Worm (Caenorhabditis elegans) whole organism, L4 larva: Measurements from ENCODE around the gene mlc-5.
A peak's percentile ranks its signal among the peaks of the same experiment; 100 is the strongest.

Source experiments
- ama-1 ChIP-seq: fragments of 150-350 bp; optimal IDR thresholded peaks from 2 replicates; lab custom pipeline; 2014; ENCODE audit warnings: inconsistent platforms, mixed read lengths
- daf-16 ChIP-seq, 3 experiments: sonication (generic microtip); optimal IDR thresholded peaks; 2 replicates each; lab custom pipeline; 2016 to 2017; ENCODE audit warnings: missing genetic modification characterization in 3 of 3, missing genetic modification reagents in 3 of 3, mild to moderate bottlenecking in 2 of 3, missing compliant biosample characterization in 2 of 3, missing biosample characterization in 1 of 3, moderate library complexity in 1 of 3
- daf-8 ChIP-seq: fragments of 200-800 bp; sonication (Bioruptor generic); IDR thresholded peaks from 2 replicates; pipeline ENCODE4 v1.3.6; 2022; ENCODE audit warnings: missing genetic modification characterization, missing compliant biosample characterization
- jun-1 ChIP-seq: fragments of 150-350 bp; optimal IDR thresholded peaks from 2 replicates; lab custom pipeline; 2014; ENCODE audit warnings: missing biosample characterization, missing genetic modification reagents, missing genetic modification characterization
- lsy-2 ChIP-seq, 2 experiments: fragments of 150-350 bp in 1 of 2; sonication (generic microtip) in 1 of 2; optimal IDR thresholded peaks; 2 replicates each; lab custom pipeline; 2014 to 2017; ENCODE audit warnings: missing biosample characterization in 2 of 2, missing genetic modification characterization in 2 of 2
- mep-1 ChIP-seq: fragments of 150-350 bp; sonication (generic microtip); optimal IDR thresholded peaks from 3 replicates; lab custom pipeline; 2014; ENCODE audit warnings: missing biosample characterization, missing genetic modification characterization
- nhr-237 ChIP-seq: sonication (generic microtip); optimal IDR thresholded peaks from 2 replicates; lab custom pipeline; 2017; ENCODE audit warnings: missing biosample characterization, missing genetic modification characterization
- unc-62 ChIP-seq, 3 experiments: fragments of 150-350 bp in 1 of 3; sonication (generic microtip); optimal IDR thresholded peaks in 2 of 3; peaks in 1 of 3; 1 replicate in 1 of 3; 2 replicates in 2 of 3; lab custom pipeline; 2014 to 2017; ENCODE audit warnings: missing biosample characterization in 3 of 3, missing genetic modification characterization in 3 of 3, missing genetic modification reagents in 3 of 3, missing genotype in 1 of 3

DNA sequence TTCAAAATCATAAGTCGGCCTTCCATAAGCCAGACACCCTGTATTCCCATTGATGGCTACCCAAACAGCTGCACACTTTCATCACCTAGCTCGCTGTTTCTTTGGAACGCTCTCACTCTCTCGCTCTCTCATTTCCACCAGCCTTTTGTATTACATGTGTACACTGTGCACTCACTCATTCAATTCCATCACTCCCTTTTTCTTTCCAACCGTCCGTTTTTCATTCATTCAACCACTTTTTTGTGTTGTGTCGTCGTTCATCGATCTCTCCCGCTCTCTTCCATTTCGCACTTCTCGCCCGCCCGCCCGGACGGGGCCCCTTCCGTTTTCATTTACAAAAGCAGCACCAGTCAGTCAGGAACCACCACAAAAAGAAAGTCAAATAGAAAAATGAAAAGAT lies 34.9 kb downstream of the mlc-5 start:
- no peak for TF ChIP-seq nhr-237 (tag; lab: Kevin White, UChicago)
- no peak for TF ChIP-seq jun-1
- no peak for TF ChIP-seq daf-8 (GFP tag; lab: Robert Waterston, UW)
- TF ChIP-seq ama-1 (lab: Kevin White, UChicago), result no peak
- TF ChIP-seq daf-16 (GFP tag; optimal IDR thresholded peaks at IDR 0.05; lab: Kevin White, UChicago), result no peak
- TF ChIP-seq daf-16 (tag; optimal IDR thresholded peaks at IDR 0.05; lab: Kevin White, UChicago), result peak; percentile 28
- peak; percentile 51 for TF ChIP-seq mep-1 (tag; lab: Kevin White, UChicago)
- no peak for TF ChIP-seq unc-62 (GFP tag; optimal IDR thresholded peaks at IDR 0.05 in 1 of 2; lab: Kevin White, UChicago)
- TF ChIP-seq unc-62 (tag; optimal IDR thresholded peaks at IDR 0.05; lab: Kevin White, UChicago), result no peak
- no peak for TF ChIP-seq lsy-2 (tag; optimal IDR thresholded peaks at IDR 0.05; lab: Kevin White, UChicago)
